Worm (Caenorhabditis elegans) whole organism, L1 larva: ENCODE measurements around the gene nxf-2.

Source experiments
- C04F5.9 ChIP-seq: sonication (generic microtip); optimal IDR thresholded peaks from 2 replicates; lab custom pipeline; 2016; ENCODE audit warnings: missing genetic modification characterization, missing compliant biosample characterization
- aha-1 ChIP-seq: fragments of 150-350 bp; optimal IDR thresholded peaks from 2 replicates; lab custom pipeline; 2014; ENCODE audit warnings: missing biosample characterization, missing genetic modification characterization
- ceh-82 ChIP-seq, 3 experiments: fragments of 150-350 bp in 1 of 3; sonication (generic microtip) in 2 of 3; optimal IDR thresholded peaks; 2 replicates each; lab custom pipeline; 2014 to 2017; ENCODE audit warnings: missing biosample characterization in 3 of 3, missing genetic modification characterization in 3 of 3
- ceh-88 ChIP-seq: fragments of 200-800 bp; sonication (Bioruptor generic); IDR thresholded peaks from 2 replicates; pipeline ENCODE4 v1.3.6; 2022; ENCODE audit warnings: missing genetic modification characterization, missing compliant biosample characterization
- ceh-90 ChIP-seq: sonication (generic microtip); optimal IDR thresholded peaks from 2 replicates; lab custom pipeline; 2016; ENCODE audit warnings: missing genetic modification characterization, missing compliant biosample characterization
- ces-1 ChIP-seq: fragments of 150-350 bp; optimal IDR thresholded peaks from 2 replicates; lab custom pipeline; 2014; ENCODE audit warnings: missing biosample characterization, missing genetic modification reagents, missing genetic modification characterization
- efl-1 ChIP-seq, 4 experiments: fragments of 150-350 bp; optimal IDR thresholded peaks in 3 of 4; peaks in 1 of 4; 1 replicate in 1 of 4; 2 replicates in 3 of 4; lab custom pipeline; 2014; ENCODE audit warnings: missing biosample characterization in 2 of 4, missing genetic modification characterization in 2 of 4, missing genetic modification reagents in 2 of 4
- elt-2 ChIP-seq: sonication (generic microtip); optimal IDR thresholded peaks from 2 replicates; lab custom pipeline; 2016; ENCODE audit warnings: missing genetic modification characterization, mild to moderate bottlenecking, inconsistent platforms, missing compliant biosample characterization, missing genetic modification reagents
- ets-5 ChIP-seq: fragments of 200-800 bp; sonication (Bioruptor generic); IDR thresholded peaks from 2 replicates; pipeline ENCODE4 v1.3.6; 2022; ENCODE audit warnings: missing genetic modification characterization, missing compliant biosample characterization
- fkh-10 ChIP-seq: sonication (generic microtip); optimal IDR thresholded peaks from 2 replicates; lab custom pipeline; 2017; ENCODE audit warnings: missing biosample characterization, missing genetic modification reagents, missing genetic modification characterization
- fkh-8 ChIP-seq: sonication (generic microtip); optimal IDR thresholded peaks from 2 replicates; lab custom pipeline; 2016; ENCODE audit warnings: mild to moderate bottlenecking, missing genetic modification characterization, missing compliant biosample characterization
- hlh-4 ChIP-seq: sonication (generic microtip); optimal IDR thresholded peaks from 2 replicates; lab custom pipeline; 2016; ENCODE audit warnings: mild to moderate bottlenecking, missing genetic modification characterization, missing compliant biosample characterization
- jun-1 ChIP-seq: fragments of 150-350 bp; optimal IDR thresholded peaks from 2 replicates; lab custom pipeline; 2014; ENCODE audit warnings: missing biosample characterization, missing genetic modification reagents, missing genetic modification characterization
- lin-14 ChIP-seq: fragments of 200-800 bp; sonication (Bioruptor generic); optimal IDR thresholded peaks from 2 replicates; lab custom pipeline; 2018; ENCODE audit warnings: mild to moderate bottlenecking, missing genetic modification characterization, moderate library complexity, missing compliant biosample characterization
- lin-35 ChIP-seq, 2 experiments: fragments of 150-350 bp; optimal IDR thresholded peaks; 2 replicates each; lab custom pipeline; 2014; ENCODE audit warnings: missing biosample characterization in 2 of 2, missing genetic modification characterization in 2 of 2, missing genetic modification reagents in 2 of 2
- mdl-1 ChIP-seq, 2 experiments: fragments of 150-350 bp; optimal IDR thresholded peaks; 2 replicates each; lab custom pipeline; 2014 to 2017; ENCODE audit warnings: missing biosample characterization in 2 of 2, missing genetic modification characterization in 2 of 2, inconsistent platforms in 1 of 2
- mep-1 ChIP-seq: fragments of 150-350 bp; optimal IDR thresholded peaks from 2 replicates; lab custom pipeline; 2014; ENCODE audit warnings: missing biosample characterization, missing genetic modification characterization
- nhr-12 ChIP-seq: sonication (generic microtip); optimal IDR thresholded peaks from 2 replicates; lab custom pipeline; 2017; ENCODE audit warnings: missing biosample characterization, missing genetic modification characterization
- nhr-47 ChIP-seq: sonication (generic microtip); optimal IDR thresholded peaks from 2 replicates; lab custom pipeline; 2016; ENCODE audit warnings: mild to moderate bottlenecking, missing genetic modification characterization, moderate library complexity, missing compliant biosample characterization
- nhr-77 ChIP-seq: fragments of 150-350 bp; optimal IDR thresholded peaks from 2 replicates; lab custom pipeline; 2014; ENCODE audit warnings: missing biosample characterization, missing genetic modification characterization
- nhr-90 ChIP-seq: sonication (generic microtip); optimal IDR thresholded peaks from 2 replicates; lab custom pipeline; 2016; ENCODE audit warnings: mild to moderate bottlenecking, missing genetic modification characterization, missing compliant biosample characterization; ENCODE audit not compliant: poor library complexity
- pax-3 ChIP-seq: fragments of 200-800 bp; sonication (Bioruptor generic); optimal IDR thresholded peaks from 2 replicates; lab custom pipeline; 2018; ENCODE audit warnings: mild to moderate bottlenecking, missing genetic modification characterization, moderate library complexity, missing compliant biosample characterization
- skn-1 ChIP-seq: fragments of 150-350 bp; optimal IDR thresholded peaks from 2 replicates; lab custom pipeline; 2014; ENCODE audit warnings: missing biosample characterization, missing genetic modification characterization
- snu-23 ChIP-seq: sonication (generic microtip); optimal IDR thresholded peaks from 2 replicates; lab custom pipeline; 2016; ENCODE audit warnings: missing genetic modification characterization, missing compliant biosample characterization
- sox-4 ChIP-seq: sonication (generic microtip); optimal IDR thresholded peaks from 2 replicates; lab custom pipeline; 2016; ENCODE audit warnings: missing genetic modification characterization, missing compliant biosample characterization
- swsn-7 ChIP-seq: sonication (generic microtip); optimal IDR thresholded peaks from 2 replicates; lab custom pipeline; 2016; ENCODE audit warnings: missing genetic modification characterization, missing compliant biosample characterization
- unc-130 ChIP-seq: fragments of 150-350 bp; optimal IDR thresholded peaks from 2 replicates; lab custom pipeline; 2017; ENCODE audit warnings: missing biosample characterization, missing genetic modification characterization, inconsistent platforms
- vab-15 ChIP-seq: sonication (generic microtip); optimal IDR thresholded peaks from 2 replicates; lab custom pipeline; 2017; ENCODE audit warnings: missing genotype, mild to moderate bottlenecking, missing genetic modification characterization, missing compliant biosample characterization
- xbp-1 ChIP-seq: sonication (generic microtip); optimal IDR thresholded peaks from 2 replicates; lab custom pipeline; 2016; ENCODE audit warnings: missing genetic modification characterization, missing compliant biosample characterization
- zag-1 ChIP-seq: fragments of 150-350 bp; optimal IDR thresholded peaks from 2 replicates; lab custom pipeline; 2014; ENCODE audit warnings: missing biosample characterization, missing genetic modification characterization
- zip-4 ChIP-seq: fragments of 200-800 bp; sonication (Bioruptor generic); optimal IDR thresholded peaks from 2 replicates; lab custom pipeline; 2018; ENCODE audit warnings: mild to moderate bottlenecking, missing genetic modification characterization, moderate library complexity, missing compliant biosample characterization

nxf-2 gene

ce11 chrV:14369412-14369811 lies 48.2 kb downstream of the nxf-2 start:
- TF ChIP-seq xbp-1 (tag; lab: Kevin White, UChicago), result no peak
- no peak for TF ChIP-seq zip-4 (GFP tag; lab: Kevin White, UChicago)
- no peak for TF ChIP-seq efl-1 (optimal IDR thresholded peaks at IDR 0.05; lab: Kevin White, UChicago)
- peak in 1 of 2 experiments; percentile 69 for TF ChIP-seq efl-1 (GFP tag; optimal IDR thresholded peaks at IDR 0.05 in 1 of 2; lab: Kevin White, UChicago)

ce11 chrV:14368272-14369052 lies 49.2 kb downstream of the nxf-2 start:
- TF ChIP-seq ceh-88 (GFP tag; lab: Robert Waterston, UW) (no peak), swsn-7 (tag; lab: Kevin White, UChicago) (no peak), ces-1 (no peak), mdl-1 (tag; optimal IDR thresholded peaks at IDR 0.05; lab: Kevin White, UChicago) (no peak), hlh-4 (tag; lab: Kevin White, UChicago) (no peak), sox-4 (tag; lab: Kevin White, UChicago) (no peak)

- TF ChIP-seq mep-1, result no peak
- no peak for TF ChIP-seq ceh-90
- TF ChIP-seq hlh-4 (tag; lab: Kevin White, UChicago), result no peak
- TF ChIP-seq fkh-10, result peak; percentile 66
- no peak for TF ChIP-seq skn-1 (tag; lab: Kevin White, UChicago)
- peak; percentile 41 for TF ChIP-seq pax-3 (tag; lab: Kevin White, UChicago)
- no peak for TF ChIP-seq elt-2 (tag; lab: Kevin White, UChicago)
- TF ChIP-seq nhr-47 (tag; lab: Kevin White, UChicago), result peak; percentile 31
- no peak for TF ChIP-seq mdl-1 (tag; optimal IDR thresholded peaks at IDR 0.05; lab: Kevin White, UChicago)
- TF ChIP-seq snu-23 (GFP tag; lab: Kevin White, UChicago), result no peak
- TF ChIP-seq fkh-8 (tag; lab: Kevin White, UChicago), result peak; percentile 7
- no peak for TF ChIP-seq sox-4 (tag; lab: Kevin White, UChicago)
- TF ChIP-seq C04F5.9, result no peak
- no peak for TF ChIP-seq vab-15
- TF ChIP-seq jun-1 (tag; lab: Kevin White, UChicago), result peak; percentile 60
- no peak for TF ChIP-seq ets-5
- no peak for TF ChIP-seq zag-1 (tag; lab: Kevin White, UChicago)
- peak in 1 of 3 experiments; percentile 18 for TF ChIP-seq ceh-82 (tag; optimal IDR thresholded peaks at IDR 0.05; lab: Kevin White, UChicago)
- no peak for TF ChIP-seq unc-130 (tag; lab: Kevin White, UChicago)
- no peak for TF ChIP-seq aha-1 (tag; lab: Kevin White, UChicago)
- TF ChIP-seq lin-14 (GFP tag; lab: Kevin White, UChicago), result peak; percentile 66
- TF ChIP-seq nhr-77 (tag; lab: Kevin White, UChicago), result no peak
- TF ChIP-seq nhr-90 (tag; lab: Kevin White, UChicago), result no peak
- TF ChIP-seq lin-35 (GFP tag; optimal IDR thresholded peaks at IDR 0.05; lab: Kevin White, UChicago), result peak in 1 of 2 experiments; percentile 2
- no peak for TF ChIP-seq nhr-12 (tag; lab: Kevin White, UChicago)
Observed at ce11 chrV:14366487-14366962, 51.1 kb downstream of the nxf-2 start.
